Fruit fly (Drosophila melanogaster) whole organism, embryonic: Measurements from ENCODE around the gene ida.

Source experiments
- CG10366 ChIP-seq: fragments of 200-800 bp; sonication (Bioruptor generic); IDR thresholded peaks from 2 replicates; pipeline ENCODE4 v1.3.6; 2022; ENCODE audit warnings: missing biosample characterization, missing genetic modification characterization
- CG10959 ChIP-seq: fragments of 200-800 bp; sonication (Bioruptor generic); IDR thresholded peaks from 2 replicates; pipeline ENCODE4 v1.3.6; 2022; ENCODE audit warnings: missing biosample characterization, missing genetic modification characterization
- CG11504 ChIP-seq: fragments of 200-800 bp; sonication (Bioruptor generic); optimal IDR thresholded peaks from 3 replicates; lab custom pipeline; 2019; ENCODE audit warnings: missing biosample characterization, mild to moderate bottlenecking, missing genetic modification characterization, moderate library complexity
- CG1233 ChIP-seq: fragments of 200-800 bp; sonication (Bioruptor generic); optimal IDR thresholded peaks from 4 replicates; lab custom pipeline; 2018; ENCODE audit warnings: missing biosample characterization, mild to moderate bottlenecking, missing genetic modification characterization
- CG17186 ChIP-seq: fragments of 200-800 bp; sonication (Bioruptor generic); optimal IDR thresholded peaks from 3 replicates; lab custom pipeline; 2017; ENCODE audit warnings: missing biosample characterization, missing genetic modification reagents, missing genetic modification characterization
- CG17568 ChIP-seq: fragments of 200-800 bp; sonication (Bioruptor generic); optimal IDR thresholded peaks from 2 replicates; lab custom pipeline; 2018; ENCODE audit warnings: missing biosample characterization, mild to moderate bottlenecking, missing genetic modification characterization, moderate library complexity
- CG17829 ChIP-seq: fragments of 200-800 bp; optimal IDR thresholded peaks from 2 replicates; lab custom pipeline; 2019; ENCODE audit warnings: missing biosample characterization, mild to moderate bottlenecking, missing genetic modification characterization, moderate library complexity
- CG2199 ChIP-seq: fragments of 200-800 bp; sonication (Bioruptor generic); IDR thresholded peaks from 3 replicates; pipeline ENCODE4 v1.3.6; 2022; ENCODE audit warnings: missing biosample characterization, missing genetic modification characterization
- CG2678 ChIP-seq: fragments of 200-800 bp; sonication (Bioruptor generic); optimal IDR thresholded peaks from 3 replicates; lab custom pipeline; 2019; ENCODE audit warnings: missing biosample characterization, mild to moderate bottlenecking, missing genetic modification characterization, moderate library complexity
- CG3281 ChIP-seq: fragments of 200-800 bp; sonication (Bioruptor generic); optimal IDR thresholded peaks from 3 replicates; lab custom pipeline; 2017; ENCODE audit warnings: missing biosample characterization, mild to moderate bottlenecking, missing genetic modification characterization
- CG6765 ChIP-seq: fragments of 200-800 bp; sonication (Bioruptor generic); optimal IDR thresholded peaks from 3 replicates; lab custom pipeline; 2017; ENCODE audit warnings: missing biosample characterization, mild to moderate bottlenecking, missing genetic modification characterization
- CG7928 ChIP-seq: fragments of 200-800 bp; sonication (Bioruptor generic); optimal IDR thresholded peaks from 2 replicates; lab custom pipeline; 2017; ENCODE audit warnings: missing biosample characterization, mild to moderate bottlenecking, missing genetic modification characterization
- CG9727 ChIP-seq: fragments of 200-800 bp; sonication (Bioruptor generic); optimal IDR thresholded peaks from 3 replicates; lab custom pipeline; 2017; ENCODE audit warnings: missing biosample characterization, mild to moderate bottlenecking, missing genetic modification characterization
- CG9876 ChIP-seq: fragments of 200-800 bp; sonication (Bioruptor generic); optimal IDR thresholded peaks from 2 replicates; lab custom pipeline; 2016; ENCODE audit warnings: missing biosample characterization, missing genetic modification characterization
- CrebB ChIP-seq: fragments of 200-800 bp; sonication (Bioruptor generic); optimal IDR thresholded peaks from 3 replicates; lab custom pipeline; 2018; ENCODE audit warnings: missing biosample characterization, mild to moderate bottlenecking, missing genetic modification characterization
- D ChIP-seq, 2 experiments: fragments of 200-800 bp in 1 of 2; fragments of >200 bp in 1 of 2; sonication (Bioruptor generic) in 1 of 2; optimal IDR thresholded peaks; 2 replicates in 1 of 2; 3 replicates in 1 of 2; lab custom pipeline; 2017; ENCODE audit warnings: mild to moderate bottlenecking in 1 of 2, missing biosample characterization in 1 of 2, missing genetic modification characterization in 1 of 2, missing genetic modification reagents in 1 of 2
- E2f1 ChIP-seq: fragments of 200-800 bp; sonication (Bioruptor generic); IDR thresholded peaks from 2 replicates; pipeline ENCODE4 v1.3.6; 2022; ENCODE audit warnings: missing biosample characterization, missing genetic modification characterization
- Ets65A ChIP-seq: fragments of 200-800 bp; sonication (Bioruptor generic); peaks from one replicate; lab custom pipeline; 2016; ENCODE audit warnings: missing biosample characterization, missing genetic modification characterization
- Hr51 ChIP-seq, 2 experiments: fragments of 200-800 bp; sonication (Bioruptor generic); optimal IDR thresholded peaks; 2 replicates in 1 of 2; 3 replicates in 1 of 2; lab custom pipeline; 2016 to 2018; ENCODE audit warnings: missing biosample characterization in 2 of 2, missing genetic modification characterization in 2 of 2, mild to moderate bottlenecking in 1 of 2, moderate library complexity in 1 of 2
- Hsf ChIP-seq: fragments of 200-800 bp; sonication (Bioruptor generic); optimal IDR thresholded peaks from 3 replicates; lab custom pipeline; 2016; ENCODE audit warnings: missing biosample characterization, missing genetic modification characterization
- Lim3 ChIP-seq: fragments of 200-800 bp; sonication (Bioruptor generic); IDR thresholded peaks from 2 replicates; pipeline ENCODE4 v1.3.6; 2022; ENCODE audit warnings: missing biosample characterization, missing genetic modification characterization
- Meics ChIP-seq: fragments of 200-800 bp; sonication (Bioruptor generic); optimal IDR thresholded peaks from 2 replicates; lab custom pipeline; 2017; ENCODE audit warnings: missing biosample characterization, mild to moderate bottlenecking, missing genetic modification characterization
- NFAT ChIP-seq: fragments of 200-800 bp; sonication (Bioruptor generic); IDR thresholded peaks from 2 replicates; pipeline ENCODE4 v1.3.6; 2022; ENCODE audit warnings: missing biosample characterization, missing genetic modification characterization
- Ravus ChIP-seq: fragments of 200-800 bp; sonication (Bioruptor generic); IDR thresholded peaks from 2 replicates; pipeline ENCODE4 v1.3.6; 2022; ENCODE audit warnings: missing biosample characterization, missing genetic modification characterization
- Side ChIP-seq: fragments of 200-800 bp; sonication (Bioruptor generic); optimal IDR thresholded peaks from 2 replicates; lab custom pipeline; 2016; ENCODE audit warnings: missing biosample characterization, missing genetic modification characterization
- Spps ChIP-seq: fragments of 200-800 bp; sonication (Bioruptor generic); optimal IDR thresholded peaks from 2 replicates; lab custom pipeline; 2018; ENCODE audit warnings: missing biosample characterization, mild to moderate bottlenecking, missing genetic modification characterization
- Ssrp ChIP-seq: fragments of 200-800 bp; sonication (Bioruptor generic); optimal IDR thresholded peaks from 2 replicates; lab custom pipeline; 2018; ENCODE audit warnings: missing biosample characterization, mild to moderate bottlenecking, missing genetic modification characterization, moderate library complexity
- TFAM ChIP-seq: fragments of 200-800 bp; sonication (Bioruptor generic); optimal IDR thresholded peaks from 2 replicates; lab custom pipeline; 2017; ENCODE audit warnings: missing biosample characterization, missing genetic modification characterization, inconsistent platforms
- ato ChIP-seq: fragments of 200-800 bp; sonication (Bioruptor generic); IDR thresholded peaks from 2 replicates; pipeline ENCODE4 v1.3.6; 2022; ENCODE audit warnings: missing biosample characterization, missing genetic modification characterization; ENCODE audit not compliant: partially characterized antibody
- btn ChIP-seq: fragments of 200-800 bp; sonication (Bioruptor generic); optimal IDR thresholded peaks from 2 replicates; lab custom pipeline; 2016; ENCODE audit warnings: missing biosample characterization, missing genetic modification characterization
- exex ChIP-seq: fragments of 200-800 bp; sonication (Bioruptor generic); optimal IDR thresholded peaks from 4 replicates; lab custom pipeline; 2018; ENCODE audit warnings: missing biosample characterization, mild to moderate bottlenecking, missing genetic modification characterization, moderate library complexity
- fd96Cb ChIP-seq: fragments of 200-800 bp; sonication (Bioruptor generic); optimal IDR thresholded peaks from 2 replicates; lab custom pipeline; 2018; ENCODE audit warnings: missing biosample characterization, mild to moderate bottlenecking, missing genetic modification characterization, moderate library complexity
- gsb-n ChIP-seq: fragments of 200-800 bp; sonication (Bioruptor generic); optimal IDR thresholded peaks from 3 replicates; lab custom pipeline; 2018; ENCODE audit warnings: missing biosample characterization, mild to moderate bottlenecking, missing genetic modification characterization
- h ChIP-seq: fragments of >200 bp; optimal IDR thresholded peaks from 2 replicates; lab custom pipeline; 2017
- kni ChIP-seq: fragments of 200-800 bp; sonication (Bioruptor generic); optimal IDR thresholded peaks from 3 replicates; lab custom pipeline; 2017; ENCODE audit warnings: mild to moderate bottlenecking, missing biosample characterization, missing genetic modification reagents, missing genetic modification characterization
- lov ChIP-seq, 2 experiments: fragments of 200-800 bp in 1 of 2; fragments of >200 bp in 1 of 2; sonication (Bioruptor generic) in 1 of 2; IDR thresholded peaks in 1 of 2; optimal IDR thresholded peaks in 1 of 2; 2 replicates in 1 of 2; 3 replicates in 1 of 2; pipeline versions ENCODE4 v1.3.6 to Lab custom; 2017 to 2022; ENCODE audit warnings: missing biosample characterization in 1 of 2, missing genetic modification characterization in 1 of 2
- mam ChIP-seq: fragments of 200-800 bp; sonication (Bioruptor generic); optimal IDR thresholded peaks from 3 replicates; lab custom pipeline; 2016; ENCODE audit warnings: missing biosample characterization, missing genetic modification characterization
- nau ChIP-seq: fragments of 200-800 bp; sonication (Bioruptor generic); optimal IDR thresholded peaks from 3 replicates; lab custom pipeline; 2017; ENCODE audit warnings: missing biosample characterization, mild to moderate bottlenecking, missing genetic modification characterization, missing genetic modification reagents
- schlank ChIP-seq: fragments of 200-800 bp; sonication (Bioruptor generic); optimal IDR thresholded peaks from 2 replicates; lab custom pipeline; 2018; ENCODE audit warnings: missing biosample characterization, mild to moderate bottlenecking, missing genetic modification characterization
- sim ChIP-seq: fragments of 200-800 bp; sonication (Bioruptor generic); IDR thresholded peaks from 2 replicates; pipeline ENCODE4 v1.3.6; 2022; ENCODE audit warnings: missing biosample characterization, missing genetic modification characterization
- stc ChIP-seq: fragments of 200-800 bp; sonication (Bioruptor generic); IDR thresholded peaks from 2 replicates; pipeline ENCODE4 v1.3.6; 2022; ENCODE audit warnings: missing biosample characterization, missing genetic modification characterization
- tap ChIP-seq: fragments of 200-800 bp; optimal IDR thresholded peaks from 3 replicates; lab custom pipeline; 2019; ENCODE audit warnings: missing biosample characterization, mild to moderate bottlenecking, missing genetic modification characterization, moderate library complexity
- tin ChIP-seq: fragments of 200-800 bp; sonication (Bioruptor generic); optimal IDR thresholded peaks from 3 replicates; lab custom pipeline; 2016; ENCODE audit warnings: missing biosample characterization, missing genetic modification characterization
- ttk ChIP-seq: fragments of 200-800 bp; sonication (Bioruptor generic); IDR thresholded peaks from 2 replicates; pipeline ENCODE4 v2.1.2; 2022; ENCODE audit warnings: missing biosample characterization, missing genetic modification characterization
- tup ChIP-seq: fragments of 200-800 bp; sonication (Bioruptor generic); optimal IDR thresholded peaks from 2 replicates; lab custom pipeline; 2016; ENCODE audit warnings: missing biosample characterization, mild to moderate bottlenecking, missing genetic modification characterization, moderate library complexity
- vnd ChIP-seq: fragments of 200-800 bp; sonication (Bioruptor generic); IDR thresholded peaks from 3 replicates; pipeline ENCODE4 v1.3.6; 2022; ENCODE audit warnings: missing biosample characterization, missing genetic modification characterization; ENCODE audit not compliant: partially characterized antibody
- z ChIP-seq: fragments of 200-800 bp; sonication (Bioruptor generic); IDR thresholded peaks from 3 replicates; pipeline ENCODE4 v1.3.6; 2022; ENCODE audit warnings: missing biosample characterization, missing genetic modification characterization

Gene ida

DNA sequence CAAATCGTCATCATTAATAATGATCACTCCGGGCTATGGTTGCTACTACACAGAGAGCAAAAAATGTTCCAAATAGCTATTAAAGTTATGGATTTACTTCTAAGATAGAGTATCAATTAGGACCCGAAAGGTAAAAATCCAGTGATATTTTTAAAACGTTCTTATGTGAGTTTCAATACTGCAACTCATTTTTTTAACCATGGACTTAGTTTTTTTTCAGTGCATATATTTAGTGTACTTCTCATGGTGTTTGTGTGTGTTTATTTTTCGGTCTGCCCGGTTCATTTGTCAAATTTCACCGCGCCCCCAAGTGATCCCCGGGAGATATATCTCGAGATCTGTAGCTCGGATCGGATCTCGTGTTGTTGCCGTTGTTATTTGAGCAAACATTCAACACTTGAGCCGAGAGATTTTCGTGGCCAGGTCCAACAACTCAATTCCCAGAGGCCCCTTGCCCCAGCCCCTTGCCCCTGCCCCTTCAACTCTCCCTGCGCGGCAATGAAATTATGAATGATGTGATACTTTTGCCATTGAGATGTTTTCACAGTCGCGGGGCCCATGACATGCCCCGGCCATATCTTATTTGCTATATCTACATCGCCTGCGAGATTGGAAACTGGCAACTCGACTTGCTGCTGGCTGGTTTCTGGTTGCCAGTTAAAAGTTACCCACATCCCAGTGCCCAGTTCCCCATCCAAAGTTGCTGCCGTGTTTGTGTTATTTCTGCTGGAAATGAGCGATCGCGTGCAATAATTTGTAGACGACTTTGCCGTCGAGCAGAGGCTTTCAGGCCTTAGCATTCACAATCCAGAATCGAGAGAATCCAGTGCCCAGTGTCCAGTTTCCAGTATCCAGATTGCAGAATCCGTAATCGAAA, 42.4 kb upstream of the ida start (continued):
- TF ChIP-seq ato (GFP tag; lab: Robert Waterston, UW) (no peak), CG2199 (GFP tag; lab: Robert Waterston, UW) (no peak), CG10959 (peak; percentile 85), CG11504 (peak; percentile 82), stc (0 out of 2 replicates have a peak, but pooled peaks have one; percentile 24), gsb-n (tag; lab: Kevin White, UChicago) (peak; percentile 61), schlank (tag; lab: Kevin White, UChicago) (no peak), CG9727 (GFP tag; lab: Kevin White, UChicago) (peak; percentile 85), CG1233 (GFP tag; lab: Kevin White, UChicago) (peak; percentile 9), CG3281 (GFP tag; lab: Kevin White, UChicago) (no peak), sim (GFP tag; lab: Robert Waterston, UW) (peak; percentile 37; the same call in 1 of the 2 replicates), tin (peak; percentile 69), CG10366 (peak; percentile 43; the same call in 1 of the 2 replicates), lov (optimal IDR thresholded peaks at IDR 0.05; lab: Kevin White, UChicago) (no peak), lov (GFP tag; IDR thresholded peaks at IDR 0.05; lab: Robert Waterston, UW) (peak; percentile 73; the same call in 1 of the 3 replicates), Ravus (GFP tag; lab: Robert Waterston, UW) (no peak), CG2678 (tag; lab: Kevin White, UChicago) (peak; percentile 73), vnd (GFP tag; lab: Robert Waterston, UW) (no peak), Ssrp (tag; lab: Kevin White, UChicago) (peak; percentile 74), NFAT (no peak), Spps (tag; lab: Kevin White, UChicago) (peak; percentile 1), z (peak; percentile 75), mam (GFP tag; lab: Kevin White, UChicago) (no peak), CG9876 (GFP tag; lab: Kevin White, UChicago) (peak; percentile 27), Lim3 (GFP tag; lab: Robert Waterston, UW) (no peak), tup (GFP tag; lab: Kevin White, UChicago) (peak; percentile 3), tap (tag; lab: Kevin White, UChicago) (no peak), CG17829 (tag; lab: Kevin White, UChicago) (peak; percentile 82), Ets65A (peak; percentile 93), h (lab: Kevin White, UChicago) (no peak), TFAM (GFP tag; lab: Kevin White, UChicago) (peak; percentile 34), Meics (GFP tag; lab: Kevin White, UChicago) (no peak), CG6765 (no peak), Side (GFP tag; lab: Kevin White, UChicago) (peak; percentile 10), fd96Cb (tag; lab: Kevin White, UChicago) (peak; percentile 81), ttk (GFP tag; lab: Robert Waterston, UW) (peak; percentile 48; the same call in 1 of the 2 replicates), nau (GFP tag; lab: Kevin White, UChicago) (peak; percentile 48), CG17568 (GFP tag; lab: Kevin White, UChicago) (peak; percentile 38), CG7928 (GFP tag; lab: Kevin White, UChicago) (no peak), CG17186 (GFP tag; lab: Kevin White, UChicago) (no peak), D (optimal IDR thresholded peaks at IDR 0.05; lab: Kevin White, UChicago) (no peak), D (GFP tag; optimal IDR thresholded peaks at IDR 0.05; lab: Kevin White, UChicago) (peak; percentile 81), Hsf (GFP tag; lab: Kevin White, UChicago) (peak; percentile 77), Hr51 (GFP tag; optimal IDR thresholded peaks at IDR 0.05; lab: Kevin White, UChicago) (peak; percentile 29 to 59), exex (no peak), CrebB (tag; lab: Kevin White, UChicago) (peak; percentile 30), kni (peak; percentile 66), E2f1 (GFP tag; lab: Robert Waterston, UW) (peak; percentile 40; the same call in 1 of the 2 replicates), btn (GFP tag; lab: Kevin White, UChicago) (peak; percentile 65)
